Worm (Caenorhabditis elegans): ENCODE measurements around the gene F10D7.5.

Gene F10D7.5

ce11 chrX:17368542-17368941, 22.9 kb downstream of the F10D7.5 start, which contains the start of gene mfsd-10:
Gene mfsd-10 (minus strand): TSS chrX:17368642.
- no peak for TF ChIP-seq sox-2 (GFP tag; IDR thresholded peaks at IDR 0.05)
- no peak for TF ChIP-seq elt-2 (tag; optimal IDR thresholded peaks at IDR 0.05)
- no peak for TF ChIP-seq nhr-11 (tag; optimal IDR thresholded peaks at IDR 0.05)
- no peak for TF ChIP-seq ama-1 (optimal IDR thresholded peaks at IDR 0.05)
- no peak for TF ChIP-seq ceh-31 (tag; optimal IDR thresholded peaks at IDR 0.05)
- TF ChIP-seq hlh-8 (tag; optimal IDR thresholded peaks at IDR 0.05): no peak
- TF ChIP-seq gmeb-2 (tag; optimal IDR thresholded peaks at IDR 0.05): no peak
- TF ChIP-seq F13H6.1 (tag; optimal IDR thresholded peaks at IDR 0.05): no peak
- TF ChIP-seq syd-9 (tag; optimal IDR thresholded peaks at IDR 0.05): no peak
- no peak for TF ChIP-seq zip-5 (tag; optimal IDR thresholded peaks at IDR 0.05)
- TF ChIP-seq C38D4.7 (GFP tag; optimal IDR thresholded peaks at IDR 0.05): no peak
- TF ChIP-seq rnt-1 (tag; optimal IDR thresholded peaks at IDR 0.05): no peak
- TF ChIP-seq ceh-45 (GFP tag; IDR thresholded peaks at IDR 0.05): no peak
- TF ChIP-seq sox-4 (tag; optimal IDR thresholded peaks at IDR 0.05): no peak
- no peak for TF ChIP-seq pat-9 (tag; optimal IDR thresholded peaks at IDR 0.05)

- TF ChIP-seq ceh-22 (tag; optimal IDR thresholded peaks at IDR 0.05) (no peak), pqm-1 (tag; optimal IDR thresholded peaks at IDR 0.05) (no peak), F13H6.1 (tag; optimal IDR thresholded peaks at IDR 0.05) (no peak), ceh-2 (tag; optimal IDR thresholded peaks at IDR 0.05) (no peak), elt-4 (tag; optimal IDR thresholded peaks at IDR 0.05) (no peak), fkh-10 (GFP tag; optimal IDR thresholded peaks at IDR 0.05) (no peak), sox-4 (tag; optimal IDR thresholded peaks at IDR 0.05) (no peak), hlh-6 (tag; optimal IDR thresholded peaks at IDR 0.05) (no peak), unc-55 (GFP tag; optimal IDR thresholded peaks at IDR 0.05) (no peak)
These were observed 27.9 kb downstream of the F10D7.5 start for ce11 chrX:17363491-17363890.

- TF ChIP-seq ceh-19 (GFP tag; optimal IDR thresholded peaks at IDR 0.05) (no peak), unc-42 (tag; optimal IDR thresholded peaks at IDR 0.05) (no peak), odd-2 (tag; optimal IDR thresholded peaks at IDR 0.05) (no peak), rnt-1 (tag; optimal IDR thresholded peaks at IDR 0.05) (no peak)
These were observed 28.9 kb downstream of the F10D7.5 start, which contains the start of gene F10D7.11 for ce11 chrX:17362529-17362928. Gene F10D7.11 (plus strand): TSS chrX:17362829.

- TF ChIP-seq K02D7.2 (tag; optimal IDR thresholded peaks at IDR 0.05) (no peak), ceh-22 (tag; optimal IDR thresholded peaks at IDR 0.05) (no peak)
These were observed 32.0 kb downstream of the F10D7.5 start, which contains the start of gene npr-36 for ce11 chrX:17359452-17359851. Gene npr-36 (plus strand): TSS chrX:17359752.

ce11 chrX:17356748-17357147, 34.7 kb downstream of the F10D7.5 start:
- TF ChIP-seq pag-3 (tag; optimal IDR thresholded peaks at IDR 0.05; ENCODE audit: borderline replicate concordance) (no peak), hlh-6 (tag; optimal IDR thresholded peaks at IDR 0.05) (no peak), lim-6 (tag; optimal IDR thresholded peaks at IDR 0.05) (no peak), nfya-1 (tag; optimal IDR thresholded peaks at IDR 0.05) (no peak), rnt-1 (tag; optimal IDR thresholded peaks at IDR 0.05) (no peak)

ce11 chrX:17355462-17355861, 36.0 kb downstream of the F10D7.5 start:
- no peak for TF ChIP-seq elt-2 (tag; optimal IDR thresholded peaks at IDR 0.05)
- no peak for TF ChIP-seq lim-6 (tag; optimal IDR thresholded peaks at IDR 0.05)
- TF ChIP-seq eyg-1 (tag; optimal IDR thresholded peaks at IDR 0.05): no peak
- no peak for TF ChIP-seq hlh-6 (tag; optimal IDR thresholded peaks at IDR 0.05)
- no peak for TF ChIP-seq syd-9 (tag; optimal IDR thresholded peaks at IDR 0.05)
- TF ChIP-seq dmd-4 (tag; optimal IDR thresholded peaks at IDR 0.05; ENCODE audit: borderline replicate concordance): no peak
- TF ChIP-seq dve-1 (tag; optimal IDR thresholded peaks at IDR 0.05): no peak
- no peak for TF ChIP-seq ets-4 (tag; optimal IDR thresholded peaks at IDR 0.05)
- no peak for TF ChIP-seq ceh-6 (GFP tag; optimal IDR thresholded peaks at IDR 0.05)
- TF ChIP-seq nhr-232 (tag; optimal IDR thresholded peaks at IDR 0.05): no peak
- TF ChIP-seq hlh-30 (tag; optimal IDR thresholded peaks at IDR 0.05; ENCODE audit: insufficient read depth): no peak
